Worm (Caenorhabditis elegans): ENCODE data around the gene lgc-58.
A peak's percentile ranks its signal among the peaks of the same experiment; 100 is the strongest.

lgc-58 gene

DNA sequence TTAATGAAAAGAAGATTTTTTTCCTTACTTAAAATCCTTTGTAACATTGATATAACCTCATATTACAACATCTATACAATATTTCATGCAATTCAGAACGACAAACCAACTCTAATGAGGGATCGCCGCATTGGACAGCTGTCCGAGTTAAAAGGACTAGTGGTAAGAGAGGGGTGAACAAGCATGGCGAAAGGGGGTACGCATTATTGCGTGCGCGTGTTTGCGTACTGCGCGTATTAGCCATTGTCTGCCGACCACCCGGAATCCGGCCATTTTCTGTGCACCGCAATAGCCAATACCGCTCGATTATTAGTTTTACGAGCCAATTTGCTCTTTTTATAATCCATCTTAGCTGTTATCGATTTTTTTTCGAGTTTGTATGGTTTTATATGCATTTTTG lies 22.2 kb downstream of the lgc-58 start, which contains the start of gene C15H9.4 (continued):
- TF ChIP-seq unc-62 (GFP tag; optimal IDR thresholded peaks at IDR 0.05 in 1 of 2), result peak in 1 of 2 experiments; percentile 90
- no peak for TF ChIP-seq unc-62 (tag; optimal IDR thresholded peaks at IDR 0.05)
- no peak for TF ChIP-seq daf-16 (GFP tag; optimal IDR thresholded peaks at IDR 0.05)
- peak; percentile 34 for TF ChIP-seq daf-16 (tag; optimal IDR thresholded peaks at IDR 0.05)
- no peak for TF ChIP-seq lim-7 (GFP tag; IDR thresholded peaks at IDR 0.05)
- TF ChIP-seq egl-27 (tag; optimal IDR thresholded peaks at IDR 0.05), result no peak
- TF ChIP-seq gei-8 (GFP tag; optimal IDR thresholded peaks at IDR 0.05), result no peak
- peak; percentile 21; the same call in 1 of the 2 replicates for TF ChIP-seq T26A8.4 (GFP tag; IDR thresholded peaks at IDR 0.05)
- no peak for TF ChIP-seq nhr-77 (tag; optimal IDR thresholded peaks at IDR 0.05)
- TF ChIP-seq T20F7.1 (GFP tag; optimal IDR thresholded peaks at IDR 0.05), result no peak
- peak; percentile 27 for TF ChIP-seq mxl-3 (GFP tag; optimal IDR thresholded peaks at IDR 0.05)
- TF ChIP-seq mes-2 (tag; optimal IDR thresholded peaks at IDR 0.05; ENCODE audit: poor library complexity, severe bottlenecking), result peak; percentile 71
- no peak for TF ChIP-seq mdt-29 (GFP tag; IDR thresholded peaks at IDR 0.05)
- peak; percentile 19 for TF ChIP-seq nhr-6 (tag; optimal IDR thresholded peaks at IDR 0.05)
- no peak for TF ChIP-seq Y48G9A.11 (GFP tag; IDR thresholded peaks at IDR 0.05)
- 0 out of 2 replicates have a peak, but pooled peaks have one; percentile 17 for TF ChIP-seq egl-43 (GFP tag; IDR thresholded peaks at IDR 0.05)
- no peak for TF ChIP-seq ceh-32 (tag; optimal IDR thresholded peaks at IDR 0.05; ENCODE audit: poor library complexity)
- TF ChIP-seq unc-130 (GFP tag; optimal IDR thresholded peaks at IDR 0.05), result no peak
- TF ChIP-seq lin-38 (GFP tag; IDR thresholded peaks at IDR 0.05), result no peak
- TF ChIP-seq nhr-42 (GFP tag; IDR thresholded peaks at IDR 0.05), result no peak
- peak in 1 of 2 experiments; percentile 31 for TF ChIP-seq hif-1 (tag; optimal IDR thresholded peaks at IDR 0.05)
- peak; percentile 4 for TF ChIP-seq nhr-102 (tag; optimal IDR thresholded peaks at IDR 0.05)

DNA sequence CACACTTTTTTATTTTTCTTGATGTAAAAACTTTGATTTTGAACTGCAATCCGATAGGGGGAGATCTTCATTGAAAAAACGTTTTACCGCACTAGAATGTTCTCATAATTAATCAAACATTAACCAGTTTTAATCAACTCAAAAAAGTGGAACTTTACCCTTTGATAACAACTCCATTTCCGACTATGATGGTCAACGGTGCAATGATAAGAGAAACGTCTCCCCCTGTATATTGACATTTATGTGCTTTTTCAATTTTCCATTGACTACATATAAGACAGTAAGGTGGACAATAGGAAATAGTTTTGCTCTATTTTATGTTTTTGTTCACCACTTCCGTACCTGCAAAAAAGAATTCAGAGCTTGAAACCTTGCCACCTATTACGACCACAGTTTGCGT lies 23.1 kb downstream of the lgc-58 start:
- TF ChIP-seq zip-11 (GFP tag; IDR thresholded peaks at IDR 0.05), result no peak
- TF ChIP-seq nhr-28 (tag; optimal IDR thresholded peaks at IDR 0.05), result peak; percentile 90
- peak; percentile 52 for TF ChIP-seq nhr-77 (tag; optimal IDR thresholded peaks at IDR 0.05)
- TF ChIP-seq aha-1 (tag), result peak; percentile 13
- peak; percentile 49 for TF ChIP-seq hlh-11 (tag; optimal IDR thresholded peaks at IDR 0.05)
- no peak for TF ChIP-seq Y105C5A.15 (GFP tag; IDR thresholded peaks at IDR 0.05)
- TF ChIP-seq dmd-6 (GFP tag; IDR thresholded peaks at IDR 0.05), result peak; percentile 67
- peak; percentile 96 for TF ChIP-seq pqm-1 (tag; optimal IDR thresholded peaks at IDR 0.05)
- no peak for TF ChIP-seq ama-1 (optimal IDR thresholded peaks at IDR 0.05)
- TF ChIP-seq daf-16 (GFP tag; optimal IDR thresholded peaks at IDR 0.05), result no peak
- TF ChIP-seq daf-16 (tag; optimal IDR thresholded peaks at IDR 0.05), result peak; percentile 84
- peak; percentile 19; the same call in 1 of the 2 replicates for TF ChIP-seq nhr-41 (GFP tag; IDR thresholded peaks at IDR 0.05)
- no peak for TF ChIP-seq rbr-2 (tag; optimal IDR thresholded peaks at IDR 0.05)
- no peak for TF ChIP-seq lin-15B (tag; optimal IDR thresholded peaks at IDR 0.05)
- TF ChIP-seq spr-1 (tag; optimal IDR thresholded peaks at IDR 0.05), result no peak
- TF ChIP-seq snpc-4 (tag; optimal IDR thresholded peaks at IDR 0.05), result no peak
- TF ChIP-seq lim-7 (GFP tag; IDR thresholded peaks at IDR 0.05), result no peak
- TF ChIP-seq dve-1 (tag; optimal IDR thresholded peaks at IDR 0.05; ENCODE audit: insufficient read depth), result peak; percentile 57
- no peak for TF ChIP-seq pha-4 (GFP tag; IDR thresholded peaks at IDR 0.05)
- no peak for TF ChIP-seq pha-4 (tag; optimal IDR thresholded peaks at IDR 0.05)
- TF ChIP-seq lin-1 (GFP tag; IDR thresholded peaks at IDR 0.05), result 0 out of 2 replicates have a peak, but pooled peaks have one; percentile 38
- no peak for TF ChIP-seq fos-1 (tag; optimal IDR thresholded peaks at IDR 0.05)
- TF ChIP-seq php-3 (GFP tag; IDR thresholded peaks at IDR 0.05), result peak; percentile 51; the same call in 1 of the 2 replicates
- TF ChIP-seq zip-2 (tag; optimal IDR thresholded peaks at IDR 0.05), result no peak
- TF ChIP-seq nhr-48 (tag; optimal IDR thresholded peaks at IDR 0.05), result no peak
- TF ChIP-seq mes-2 (tag; optimal IDR thresholded peaks at IDR 0.05; ENCODE audit: poor library complexity, severe bottlenecking), result peak; percentile 50

All from whole organism, L4 larva.